Fruit fly (Drosophila melanogaster) whole organism, adult: ENCODE data around the gene wrd.

Experiments
- CG11617 ChIP-seq: fragments of 200-800 bp; sonication (Bioruptor generic); optimal IDR thresholded peaks from 2 replicates; lab custom pipeline; 2017; ENCODE audit warnings: mild to moderate bottlenecking, missing biosample characterization, missing genetic modification reagents, missing genetic modification characterization
- CG12768 ChIP-seq: fragments of 200-800 bp; sonication (Bioruptor generic); optimal IDR thresholded peaks from 2 replicates; lab custom pipeline; 2017; ENCODE audit warnings: missing biosample characterization, missing genetic modification characterization, mild to moderate bottlenecking, moderate library complexity, missing genetic modification reagents
- CG14711 ChIP-seq: fragments of 200-800 bp; sonication (Bioruptor generic); optimal IDR thresholded peaks from 2 replicates; lab custom pipeline; 2018; ENCODE audit warnings: missing biosample characterization, mild to moderate bottlenecking, missing genetic modification characterization, moderate library complexity
- CG1620 ChIP-seq: fragments of 200-800 bp; sonication (Bioruptor generic); optimal IDR thresholded peaks from 2 replicates; lab custom pipeline; 2016; ENCODE audit warnings: missing biosample characterization, missing genetic modification characterization
- CG33017 ChIP-seq: fragments of 200-800 bp; sonication (Bioruptor generic); optimal IDR thresholded peaks from 2 replicates; lab custom pipeline; 2018; ENCODE audit warnings: missing biosample characterization, mild to moderate bottlenecking, missing genetic modification characterization, moderate library complexity
- CG5204 ChIP-seq: fragments of 200-800 bp; sonication (Bioruptor generic); optimal IDR thresholded peaks from 2 replicates; lab custom pipeline; 2016; ENCODE audit warnings: missing biosample characterization, missing genetic modification characterization
- CG7045 ChIP-seq: fragments of 200-800 bp; sonication (Bioruptor generic); optimal IDR thresholded peaks from 2 replicates; lab custom pipeline; 2017; ENCODE audit warnings: missing biosample characterization, mild to moderate bottlenecking, missing genetic modification characterization
- CG7101 ChIP-seq: fragments of 200-800 bp; sonication (Bioruptor generic); optimal IDR thresholded peaks from 2 replicates; lab custom pipeline; 2018; ENCODE audit warnings: missing biosample characterization, mild to moderate bottlenecking, missing genetic modification characterization, moderate library complexity
- Clk ChIP-seq: fragments of 200-800 bp; sonication (Bioruptor generic); optimal IDR thresholded peaks from 2 replicates; lab custom pipeline; 2017; ENCODE audit warnings: missing biosample characterization, missing genetic modification characterization
- Crg-1 ChIP-seq: fragments of 200-800 bp; sonication (Bioruptor generic); optimal IDR thresholded peaks from 2 replicates; lab custom pipeline; 2016; ENCODE audit warnings: missing biosample characterization, missing genetic modification characterization
- Hr96 ChIP-seq: fragments of 200-800 bp; sonication (Bioruptor generic); optimal IDR thresholded peaks from 2 replicates; lab custom pipeline; 2016; ENCODE audit warnings: missing biosample characterization, missing genetic modification characterization
- Mnt ChIP-seq: fragments of 200-800 bp; sonication (Bioruptor generic); optimal IDR thresholded peaks from 2 replicates; lab custom pipeline; 2016; ENCODE audit warnings: missing biosample characterization, mild to moderate bottlenecking, missing genetic modification characterization
- bab1 ChIP-seq: fragments of 200-800 bp; sonication (Bioruptor generic); optimal IDR thresholded peaks from 3 replicates; lab custom pipeline; 2019; ENCODE audit warnings: missing biosample characterization, mild to moderate bottlenecking, missing genetic modification characterization, moderate library complexity
- cic ChIP-seq: fragments of 200-800 bp; sonication (Bioruptor generic); optimal IDR thresholded peaks from 2 replicates; lab custom pipeline; 2017; ENCODE audit warnings: missing biosample characterization, mild to moderate bottlenecking, missing genetic modification characterization, moderate library complexity
- cnc ChIP-seq, 2 experiments: fragments of >200 bp; optimal IDR thresholded peaks; 2 replicates each; lab custom pipeline; 2017
- kay ChIP-seq: fragments of 200-800 bp; sonication (Bioruptor generic); peaks from one replicate; lab custom pipeline; 2016; ENCODE audit warnings: missing biosample characterization, missing genetic modification characterization, borderline replicate concordance
- ovo ChIP-seq: fragments of 200-800 bp; sonication (Bioruptor generic); optimal IDR thresholded peaks from 2 replicates; lab custom pipeline; 2016; ENCODE audit warnings: missing biosample characterization, missing genetic modification characterization
- pad ChIP-seq: fragments of 200-800 bp; sonication (Bioruptor generic); optimal IDR thresholded peaks from 3 replicates; lab custom pipeline; 2017; ENCODE audit warnings: missing biosample characterization, missing genetic modification characterization, mild to moderate bottlenecking, moderate library complexity, missing genetic modification reagents
- tj ChIP-seq: fragments of 200-800 bp; sonication (Bioruptor generic); optimal IDR thresholded peaks from 3 replicates; lab custom pipeline; 2017; ENCODE audit warnings: missing biosample characterization, mild to moderate bottlenecking, missing genetic modification characterization, moderate library complexity
- toe ChIP-seq: fragments of 200-800 bp; sonication (Bioruptor generic); optimal IDR thresholded peaks from 2 replicates; lab custom pipeline; 2016; ENCODE audit warnings: missing biosample characterization, missing genetic modification characterization

wrd gene

DNA sequence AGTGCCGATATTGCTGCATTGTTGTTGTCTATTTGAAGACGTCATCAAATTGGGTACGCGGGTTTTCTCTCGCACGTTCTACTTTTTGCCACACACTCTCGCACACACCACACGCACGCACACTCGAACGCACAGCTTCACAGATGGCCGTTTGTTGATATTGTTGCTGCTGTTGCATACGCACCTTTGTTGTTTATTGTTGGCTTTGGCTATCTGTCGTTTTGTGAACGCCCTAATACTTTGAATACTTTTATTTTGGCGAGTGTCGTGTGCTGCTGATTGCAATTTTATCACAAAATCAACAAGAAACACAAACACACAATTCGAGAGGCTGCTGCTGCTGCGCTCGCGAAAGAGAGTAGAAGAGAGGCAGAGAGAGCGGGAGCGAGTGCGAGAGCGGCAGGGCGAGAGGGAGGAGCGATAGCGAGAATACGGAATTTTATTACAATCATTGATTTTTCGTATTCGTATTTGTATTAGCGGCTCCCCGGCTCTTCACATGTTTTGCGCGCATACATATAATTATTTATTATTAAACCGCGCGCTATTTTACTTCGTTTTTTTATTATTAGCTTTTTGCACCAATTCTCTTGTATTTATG, 31.1 kb downstream of the wrd start:
- TF ChIP-seq Hr96 = peak; percentile 4
- peak; percentile 80 for TF ChIP-seq cic
- peak; percentile 14 for TF ChIP-seq CG33017 (tag; lab: Kevin White, UChicago)
- peak; percentile 15 for TF ChIP-seq CG14711 (tag; lab: Kevin White, UChicago)
- no peak for TF ChIP-seq cnc (optimal IDR thresholded peaks at IDR 0.05; lab: Kevin White, UChicago)
- no peak for TF ChIP-seq kay (GFP tag; lab: Kevin White, UChicago)
- TF ChIP-seq Clk (GFP tag; lab: Kevin White, UChicago) = peak; percentile 25
- peak; percentile 36 for TF ChIP-seq pad (GFP tag; lab: Kevin White, UChicago)
- peak; percentile 60 for TF ChIP-seq CG11617 (GFP tag; lab: Kevin White, UChicago)
- peak; percentile 73 for TF ChIP-seq CG12768 (GFP tag; lab: Kevin White, UChicago)
- TF ChIP-seq bab1 (GFP tag; lab: Kevin White, UChicago) = no peak
- TF ChIP-seq CG1620 (GFP tag; lab: Kevin White, UChicago) = peak; percentile 59
- no peak for TF ChIP-seq CG5204 (GFP tag; lab: Kevin White, UChicago)
- peak; percentile 64 for TF ChIP-seq CG7101 (tag; lab: Kevin White, UChicago)
- TF ChIP-seq ovo (GFP tag; lab: Kevin White, UChicago) = peak; percentile 46
- TF ChIP-seq Mnt (GFP tag; lab: Kevin White, UChicago) = peak; percentile 65
- peak; percentile 34 for TF ChIP-seq Crg-1 (GFP tag; lab: Kevin White, UChicago)
- TF ChIP-seq tj (GFP tag; lab: Kevin White, UChicago) = peak; percentile 56
- peak; percentile 55 for TF ChIP-seq CG7045 (GFP tag; lab: Kevin White, UChicago)
- no peak for TF ChIP-seq toe (GFP tag; lab: Kevin White, UChicago)

- TF ChIP-seq CG33017 (tag; lab: Kevin White, UChicago) = peak; percentile 25
- no peak for TF ChIP-seq tj (GFP tag; lab: Kevin White, UChicago)
- TF ChIP-seq kay (GFP tag; lab: Kevin White, UChicago) = peak; percentile 57
These were observed 31.8 kb downstream of the wrd start, which contains the start of the genes Ssdp and CG7985 for dm6 chr3R:18199177-18199884. Ssdp (minus strand) TSS chr3R:18199595. CG7985 (plus strand) TSS chr3R:18199857.

- no peak for TF ChIP-seq CG7101 (tag; lab: Kevin White, UChicago)
- no peak for TF ChIP-seq kay (GFP tag; lab: Kevin White, UChicago)
- TF ChIP-seq CG5204 (GFP tag; lab: Kevin White, UChicago) = no peak
- TF ChIP-seq cic = no peak
- TF ChIP-seq Crg-1 (GFP tag; lab: Kevin White, UChicago) = no peak
- TF ChIP-seq CG1620 (GFP tag; lab: Kevin White, UChicago) = no peak
- no peak for TF ChIP-seq pad (GFP tag; lab: Kevin White, UChicago)
- TF ChIP-seq Clk (GFP tag; lab: Kevin White, UChicago) = no peak
- TF ChIP-seq CG14711 (tag; lab: Kevin White, UChicago) = no peak
- no peak for TF ChIP-seq Mnt (GFP tag; lab: Kevin White, UChicago)
- no peak for TF ChIP-seq CG7045 (GFP tag; lab: Kevin White, UChicago)
- no peak for TF ChIP-seq Hr96
- no peak for TF ChIP-seq ovo (GFP tag; lab: Kevin White, UChicago)
- no peak for TF ChIP-seq toe (GFP tag; lab: Kevin White, UChicago)
- no peak for TF ChIP-seq bab1 (GFP tag; lab: Kevin White, UChicago)
- no peak for TF ChIP-seq CG12768 (GFP tag; lab: Kevin White, UChicago)
These were observed 32.3 kb downstream of the wrd start for dm6 chr3R:18199885-18200249.

- no peak for TF ChIP-seq cnc (optimal IDR thresholded peaks at IDR 0.05; lab: Kevin White, UChicago)
- no peak for TF ChIP-seq CG7045 (GFP tag; lab: Kevin White, UChicago)
- no peak for TF ChIP-seq CG1620 (GFP tag; lab: Kevin White, UChicago)
- no peak for TF ChIP-seq CG12768 (GFP tag; lab: Kevin White, UChicago)
- TF ChIP-seq CG33017 (tag; lab: Kevin White, UChicago) = no peak
- TF ChIP-seq Crg-1 (GFP tag; lab: Kevin White, UChicago) = no peak
- TF ChIP-seq bab1 (GFP tag; lab: Kevin White, UChicago) = no peak
- no peak for TF ChIP-seq Hr96
- TF ChIP-seq toe (GFP tag; lab: Kevin White, UChicago) = no peak
- no peak for TF ChIP-seq CG14711 (tag; lab: Kevin White, UChicago)
- no peak for TF ChIP-seq CG11617 (GFP tag; lab: Kevin White, UChicago)
- no peak for TF ChIP-seq ovo (GFP tag; lab: Kevin White, UChicago)
- no peak for TF ChIP-seq CG7101 (tag; lab: Kevin White, UChicago)
- TF ChIP-seq pad (GFP tag; lab: Kevin White, UChicago) = no peak
- no peak for TF ChIP-seq cic
- no peak for TF ChIP-seq Clk (GFP tag; lab: Kevin White, UChicago)
- no peak for TF ChIP-seq CG5204 (GFP tag; lab: Kevin White, UChicago)
- TF ChIP-seq Mnt (GFP tag; lab: Kevin White, UChicago) = no peak
These were observed 40.9 kb downstream of the wrd start, which contains the start of gene CG44158 for dm6 chr3R:18208479-18208878. CG44158 (plus strand) TSS chr3R:18208779.

DNA sequence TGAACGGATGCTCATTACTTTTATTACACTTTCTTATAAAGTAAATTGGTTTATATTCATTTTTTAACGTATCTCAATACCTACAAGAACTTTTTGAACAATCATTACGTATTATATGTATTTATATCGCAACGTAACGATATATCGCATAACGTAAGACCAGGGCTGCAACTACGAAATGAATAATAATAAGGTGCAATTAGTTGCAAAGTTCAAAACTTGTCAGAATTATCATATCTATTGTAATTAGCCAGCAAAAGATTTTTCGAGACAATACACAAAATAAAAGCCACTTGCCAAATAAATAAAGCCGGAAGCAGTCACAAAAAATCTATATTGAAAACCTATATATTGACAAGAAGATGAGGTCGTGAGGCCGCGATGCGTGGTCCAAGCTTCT, 47.7 kb downstream of the wrd start:
- TF ChIP-seq CG1620 (GFP tag; lab: Kevin White, UChicago) = no peak
- TF ChIP-seq CG11617 (GFP tag; lab: Kevin White, UChicago) = peak; percentile 22
- TF ChIP-seq cic = no peak
- peak; percentile 22 for TF ChIP-seq CG14711 (tag; lab: Kevin White, UChicago)
- TF ChIP-seq ovo (GFP tag; lab: Kevin White, UChicago) = no peak
- peak; percentile 69 for TF ChIP-seq toe (GFP tag; lab: Kevin White, UChicago)
- TF ChIP-seq cnc (optimal IDR thresholded peaks at IDR 0.05; lab: Kevin White, UChicago) = no peak
- no peak for TF ChIP-seq Crg-1 (GFP tag; lab: Kevin White, UChicago)
- peak; percentile 29 for TF ChIP-seq Mnt (GFP tag; lab: Kevin White, UChicago)
- no peak for TF ChIP-seq kay (GFP tag; lab: Kevin White, UChicago)
- TF ChIP-seq Hr96 = peak; percentile 55
- no peak for TF ChIP-seq CG7045 (GFP tag; lab: Kevin White, UChicago)
- peak; percentile 52 for TF ChIP-seq bab1 (GFP tag; lab: Kevin White, UChicago)
- TF ChIP-seq pad (GFP tag; lab: Kevin White, UChicago) = no peak
- TF ChIP-seq CG5204 (GFP tag; lab: Kevin White, UChicago) = peak; percentile 31
- no peak for TF ChIP-seq tj (GFP tag; lab: Kevin White, UChicago)
- peak; percentile 35 for TF ChIP-seq CG12768 (GFP tag; lab: Kevin White, UChicago)
- peak; percentile 32 for TF ChIP-seq CG33017 (tag; lab: Kevin White, UChicago)
- TF ChIP-seq Clk (GFP tag; lab: Kevin White, UChicago) = no peak
- peak; percentile 10 for TF ChIP-seq CG7101 (tag; lab: Kevin White, UChicago)
